In the genomic region with DNA sequence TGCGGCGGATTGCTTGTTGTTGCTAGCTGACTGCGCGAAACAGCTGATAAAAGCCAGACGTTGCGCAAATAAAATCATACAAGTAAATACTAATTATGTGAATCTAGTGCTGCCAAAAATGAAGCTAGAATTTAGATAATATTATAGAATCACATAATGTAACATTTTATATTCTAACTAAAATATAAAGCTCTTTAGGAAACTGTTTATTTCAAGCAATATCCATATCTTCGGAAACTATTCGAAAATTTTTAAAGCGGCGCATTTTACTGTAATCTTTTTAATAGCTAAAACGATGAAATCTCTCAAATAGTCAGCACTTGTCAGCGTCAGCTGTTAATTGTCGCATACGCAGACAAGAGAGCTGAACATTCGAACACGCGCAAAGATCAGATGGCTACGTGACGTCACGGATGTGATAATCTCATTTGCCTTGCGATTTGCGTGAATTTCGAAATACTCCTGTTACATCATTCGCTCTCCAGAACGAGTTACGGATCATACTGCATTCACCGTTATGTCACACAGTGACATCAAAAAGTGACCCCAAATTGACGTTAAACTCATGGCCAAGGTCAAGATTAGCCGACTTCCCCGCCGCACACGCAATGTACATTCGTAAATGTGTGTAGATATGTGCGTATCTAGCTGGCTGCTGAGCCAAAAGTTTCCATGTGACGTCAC, we compare ENCODE assay signal across 1 fruit fly cellular context.
TF ChIP-seq lines count a peak whose summit lies in the region.

No protein-coding gene starts in this region.

TF ChIP-seq in whole organism, embryonic, 481 proteins besides CTCF, POLR2A, EP300 and RAD21 (continued from another document and continues in another):
- TF ChIP-seq pb (GFP tag; optimal IDR thresholded peaks at IDR 0.05; lab: Kevin White, UChicago) (no peak), shn (GFP tag; optimal IDR thresholded peaks at IDR 0.05; lab: Kevin White, UChicago) (no peak), CG8944 (GFP tag; optimal IDR thresholded peaks at IDR 0.05; lab: Kevin White, UChicago) (no peak), CG13296 (GFP tag; optimal IDR thresholded peaks at IDR 0.05; lab: Kevin White, UChicago) (peak; percentile 77), tna (GFP tag; IDR thresholded peaks at IDR 0.05; lab: Robert Waterston, UW; ENCODE audit: partially characterized antibody) (no peak), Dek (tag; optimal IDR thresholded peaks at IDR 0.05; lab: Kevin White, UChicago) (peak; percentile 36), cwo (GFP tag; optimal IDR thresholded peaks at IDR 0.05; lab: Kevin White, UChicago) (peak; percentile 55), p53 (GFP tag; optimal IDR thresholded peaks at IDR 0.05; lab: Kevin White, UChicago) (no peak), z (GFP tag; IDR thresholded peaks at IDR 0.05; lab: Robert Waterston, UW) (no peak), CG12659 (GFP tag; optimal IDR thresholded peaks at IDR 0.05; lab: Kevin White, UChicago) (no peak), emc (GFP tag; optimal IDR thresholded peaks at IDR 0.05; lab: Kevin White, UChicago) (no peak), trh (GFP tag; optimal IDR thresholded peaks at IDR 0.05; lab: Kevin White, UChicago) (no peak), Aef1 (GFP tag; IDR thresholded peaks at IDR 0.05; lab: Robert Waterston, UW) (no peak), kni (GFP tag; optimal IDR thresholded peaks at IDR 0.05; lab: Kevin White, UChicago) (no peak), usp (GFP tag; optimal IDR thresholded peaks at IDR 0.05; lab: Kevin White, UChicago) (no peak), pan (optimal IDR thresholded peaks at IDR 0.05; lab: Kevin White, UChicago) (no peak), pan (GFP tag; optimal IDR thresholded peaks at IDR 0.05 in 1 of 2, IDR thresholded peaks at IDR 0.05 in 1 of 2) (no peak), Hr3 (GFP tag; optimal IDR thresholded peaks at IDR 0.05; lab: Kevin White, UChicago) (no peak), twi (tag; optimal IDR thresholded peaks at IDR 0.05; lab: Kevin White, UChicago) (no peak), kay (GFP tag; optimal IDR thresholded peaks at IDR 0.05; lab: Kevin White, UChicago) (peak; percentile 18), zen (tag; optimal IDR thresholded peaks at IDR 0.05; lab: Kevin White, UChicago) (peak; percentile 6), CG17385 (GFP tag; optimal IDR thresholded peaks at IDR 0.05; lab: Kevin White, UChicago) (no peak), Mes4 (GFP tag; optimal IDR thresholded peaks at IDR 0.05; lab: Kevin White, UChicago) (no peak), CG34376 (GFP tag; optimal IDR thresholded peaks at IDR 0.05; lab: Kevin White, UChicago) (no peak), CG30403 (GFP tag; optimal IDR thresholded peaks at IDR 0.05; lab: Kevin White, UChicago) (peak; percentile 41), CG6813 (GFP tag; optimal IDR thresholded peaks at IDR 0.05; lab: Kevin White, UChicago) (peak; percentile 53), jumu (GFP tag; optimal IDR thresholded peaks at IDR 0.05; lab: Kevin White, UChicago) (no peak), Gsc (GFP tag; IDR thresholded peaks at IDR 0.05; lab: Robert Waterston, UW) (no peak), NK7.1 (GFP tag; optimal IDR thresholded peaks at IDR 0.05; lab: Kevin White, UChicago) (no peak), gce (GFP tag; IDR thresholded peaks at IDR 0.05; lab: Robert Waterston, UW) (no peak), CG14710 (tag; optimal IDR thresholded peaks at IDR 0.05; lab: Kevin White, UChicago) (peak; percentile 33), fru (optimal IDR thresholded peaks at IDR 0.05; lab: Kevin White, UChicago) (no peak), unpg (GFP tag; optimal IDR thresholded peaks at IDR 0.05; lab: Kevin White, UChicago) (peak; percentile 56), CG3163 (GFP tag; optimal IDR thresholded peaks at IDR 0.05; lab: Kevin White, UChicago) (no peak), Dad (GFP tag; optimal IDR thresholded peaks at IDR 0.05; lab: Kevin White, UChicago) (no peak), sens (GFP tag; lab: Kevin White, UChicago) (peak; percentile 88), CG10267 (tag; optimal IDR thresholded peaks at IDR 0.05; lab: Kevin White, UChicago) (peak; percentile 34), GATAe (GFP tag; conservative IDR thresholded peaks at IDR 0.05; lab: Robert Waterston, UW) (no peak), CG15073 (GFP tag; optimal IDR thresholded peaks at IDR 0.05; lab: Kevin White, UChicago) (no peak), CG13775 (GFP tag; optimal IDR thresholded peaks at IDR 0.05; lab: Kevin White, UChicago) (no peak), ttk (GFP tag; IDR thresholded peaks at IDR 0.05; lab: Robert Waterston, UW) (no peak), pho (GFP tag; optimal IDR thresholded peaks at IDR 0.05; lab: Kevin White, UChicago) (no peak), Drgx (GFP tag; IDR thresholded peaks at IDR 0.05; lab: Robert Waterston, UW) (no peak), pnt (GFP tag; optimal IDR thresholded peaks at IDR 0.05; lab: Kevin White, UChicago) (no peak), CG3726 (GFP tag; IDR thresholded peaks at IDR 0.05; lab: Robert Waterston, UW) (no peak), CG8281 (tag; optimal IDR thresholded peaks at IDR 0.05; lab: Kevin White, UChicago) (no peak), lov (optimal IDR thresholded peaks at IDR 0.05; lab: Kevin White, UChicago) (no peak), lov (GFP tag; IDR thresholded peaks at IDR 0.05; lab: Robert Waterston, UW) (no peak), CG32532 (GFP tag; IDR thresholded peaks at IDR 0.05; lab: Robert Waterston, UW) (peak; percentile 44; the same call in 1 of the 2 replicates), CG10565 (GFP tag; optimal IDR thresholded peaks at IDR 0.05; lab: Kevin White, UChicago) (no peak), CG9609 (GFP tag; optimal IDR thresholded peaks at IDR 0.05; lab: Kevin White, UChicago) (no peak), Chrac-16 (GFP tag; optimal IDR thresholded peaks at IDR 0.05; lab: Kevin White, UChicago) (no peak), nmo (GFP tag; optimal IDR thresholded peaks at IDR 0.05; lab: Kevin White, UChicago) (peak; percentile 48), yki (optimal IDR thresholded peaks at IDR 0.05; lab: Kevin White, UChicago) (no peak), lab (GFP tag; optimal IDR thresholded peaks at IDR 0.05; lab: Kevin White, UChicago) (peak; percentile 77), vfl (GFP tag; optimal IDR thresholded peaks at IDR 0.05; lab: Kevin White, UChicago) (no peak), CG30431 (GFP tag; optimal IDR thresholded peaks at IDR 0.05; lab: Kevin White, UChicago) (no peak), kah (GFP tag; optimal IDR thresholded peaks at IDR 0.05; lab: Kevin White, UChicago) (no peak), nerfin-1 (tag; optimal IDR thresholded peaks at IDR 0.05; lab: Kevin White, UChicago) (no peak), prd (optimal IDR thresholded peaks at IDR 0.05; lab: Kevin White, UChicago) (no peak), prd (GFP tag; IDR thresholded peaks at IDR 0.05; lab: Robert Waterston, UW) (peak; percentile 48; the same call in 1 of the 3 replicates), CG7963 (GFP tag; IDR thresholded peaks at IDR 0.05; lab: Robert Waterston, UW; ENCODE audit: partially characterized antibody) (no peak), Bdp1 (GFP tag; optimal IDR thresholded peaks at IDR 0.05; lab: Kevin White, UChicago) (no peak), aop (GFP tag; IDR thresholded peaks at IDR 0.05; lab: Robert Waterston, UW) (no peak), bab2 (GFP tag; optimal IDR thresholded peaks at IDR 0.05; lab: Kevin White, UChicago) (no peak), ken (GFP tag; IDR thresholded peaks at IDR 0.05; lab: Robert Waterston, UW) (no peak), ftz-f1 (GFP tag; optimal IDR thresholded peaks at IDR 0.05; lab: Kevin White, UChicago) (peak; percentile 17), PHDP (tag; optimal IDR thresholded peaks at IDR 0.05; lab: Kevin White, UChicago) (no peak), Vsx1 (GFP tag; optimal IDR thresholded peaks at IDR 0.05; lab: Kevin White, UChicago) (no peak), Fer3 (tag; optimal IDR thresholded peaks at IDR 0.05; lab: Kevin White, UChicago) (peak; percentile 42), dpn (GFP tag; optimal IDR thresholded peaks at IDR 0.05; lab: Kevin White, UChicago) (no peak), klu (GFP tag; IDR thresholded peaks at IDR 0.05; lab: Robert Waterston, UW) (no peak), CG3838 (GFP tag; optimal IDR thresholded peaks at IDR 0.05; lab: Kevin White, UChicago) (no peak), slbo (GFP tag; IDR thresholded peaks at IDR 0.05; lab: Robert Waterston, UW) (0 out of 2 replicates have a peak, but pooled peaks have one; percentile 5), otp (GFP tag; IDR thresholded peaks at IDR 0.05; lab: Robert Waterston, UW) (no peak), CG2129 (GFP tag; IDR thresholded peaks at IDR 0.05; lab: Robert Waterston, UW; ENCODE audit: partially characterized antibody) (no peak), CG6254 (GFP tag; optimal IDR thresholded peaks at IDR 0.05; lab: Kevin White, UChicago) (no peak), gro (GFP tag; optimal IDR thresholded peaks at IDR 0.05; lab: Kevin White, UChicago) (no peak), wdn (GFP tag; IDR thresholded peaks at IDR 0.05; lab: Robert Waterston, UW) (no peak), CG9215 (GFP tag; IDR thresholded peaks at IDR 0.05; lab: Robert Waterston, UW) (no peak), grau (tag; optimal IDR thresholded peaks at IDR 0.05; lab: Kevin White, UChicago) (peak; percentile 22), Side (GFP tag; optimal IDR thresholded peaks at IDR 0.05; lab: Kevin White, UChicago) (peak; percentile 13), peb (GFP tag; IDR thresholded peaks at IDR 0.05; lab: Robert Waterston, UW) (no peak), NC2α (GFP tag; optimal IDR thresholded peaks at IDR 0.05; lab: Kevin White, UChicago) (no peak), CG13287 (GFP tag; IDR thresholded peaks at IDR 0.05; lab: Robert Waterston, UW; ENCODE audit: partially characterized antibody) (no peak), Lhr (GFP tag; optimal IDR thresholded peaks at IDR 0.05; lab: Kevin White, UChicago) (no peak), bowl (GFP tag; IDR thresholded peaks at IDR 0.05; lab: Robert Waterston, UW) (no peak), Scr (GFP tag; IDR thresholded peaks at IDR 0.05; lab: Robert Waterston, UW; ENCODE audit: partially characterized antibody) (no peak), CG8765 (GFP tag; IDR thresholded peaks at IDR 0.05; lab: Robert Waterston, UW) (no peak), dmrt99B (tag; optimal IDR thresholded peaks at IDR 0.05; lab: Kevin White, UChicago) (no peak), Sox100B (GFP tag; optimal IDR thresholded peaks at IDR 0.05; lab: Kevin White, UChicago) (no peak), CG14860 (GFP tag; IDR thresholded peaks at IDR 0.05; lab: Robert Waterston, UW; ENCODE audit: partially characterized antibody) (no peak), tap (tag; optimal IDR thresholded peaks at IDR 0.05; lab: Kevin White, UChicago) (no peak), odd (GFP tag; optimal IDR thresholded peaks at IDR 0.05; lab: Kevin White, UChicago) (no peak), YL-1 (GFP tag; optimal IDR thresholded peaks at IDR 0.05; lab: Kevin White, UChicago) (no peak), Oli (tag; optimal IDR thresholded peaks at IDR 0.05; lab: Kevin White, UChicago) (no peak), hth (optimal IDR thresholded peaks at IDR 0.05; lab: Kevin White, UChicago) (no peak), CG13424 (tag; optimal IDR thresholded peaks at IDR 0.05; lab: Kevin White, UChicago) (no peak), zfh2 (GFP tag; optimal IDR thresholded peaks at IDR 0.05; lab: Kevin White, UChicago) (no peak), CG7372 (GFP tag; IDR thresholded peaks at IDR 0.05; lab: Robert Waterston, UW) (no peak), amos (GFP tag; IDR thresholded peaks at IDR 0.05; lab: Robert Waterston, UW; ENCODE audit: partially characterized antibody) (no peak), CG10959 (GFP tag; IDR thresholded peaks at IDR 0.05; lab: Robert Waterston, UW) (no peak), cad (GFP tag; optimal IDR thresholded peaks at IDR 0.05; lab: Kevin White, UChicago) (no peak), CG12942 (GFP tag; optimal IDR thresholded peaks at IDR 0.05; lab: Kevin White, UChicago) (no peak), gt (GFP tag; IDR thresholded peaks at IDR 0.05; lab: Robert Waterston, UW) (no peak), gfzf (GFP tag; optimal IDR thresholded peaks at IDR 0.05; lab: Kevin White, UChicago) (no peak), Ets65A (GFP tag; lab: Kevin White, UChicago) (peak; percentile 71), sima (GFP tag; optimal IDR thresholded peaks at IDR 0.05; lab: Kevin White, UChicago) (no peak), dm (GFP tag; optimal IDR thresholded peaks at IDR 0.05; lab: Kevin White, UChicago) (no peak), HLHmδ (GFP tag; optimal IDR thresholded peaks at IDR 0.05; lab: Kevin White, UChicago) (no peak), CG7745 (tag; optimal IDR thresholded peaks at IDR 0.05; lab: Kevin White, UChicago) (no peak), Bteb2 (GFP tag; optimal IDR thresholded peaks at IDR 0.05; lab: Kevin White, UChicago) (no peak), Abd-B (GFP tag; optimal IDR thresholded peaks at IDR 0.05; lab: Kevin White, UChicago) (no peak), HHEX (GFP tag; optimal IDR thresholded peaks at IDR 0.05; lab: Kevin White, UChicago) (peak; percentile 38), CG11696 (GFP tag; IDR thresholded peaks at IDR 0.05; lab: Robert Waterston, UW) (no peak), CG4820 (GFP tag; optimal IDR thresholded peaks at IDR 0.05; lab: Kevin White, UChicago) (peak; percentile 20), CG11247 (GFP tag; IDR thresholded peaks at IDR 0.05; lab: Robert Waterston, UW) (no peak), en (GFP tag; optimal IDR thresholded peaks at IDR 0.05; lab: Kevin White, UChicago) (no peak), CG15011 (GFP tag; optimal IDR thresholded peaks at IDR 0.05; lab: Kevin White, UChicago) (no peak), CG3995 (GFP tag; optimal IDR thresholded peaks at IDR 0.05; lab: Kevin White, UChicago) (no peak), B-H2 (GFP tag; optimal IDR thresholded peaks at IDR 0.05; lab: Kevin White, UChicago) (no peak), fd64A (GFP tag; optimal IDR thresholded peaks at IDR 0.05; lab: Kevin White, UChicago) (no peak), CG14050 (GFP tag; IDR thresholded peaks at IDR 0.05; lab: Robert Waterston, UW) (no peak), CG7987 (GFP tag; optimal IDR thresholded peaks at IDR 0.05; lab: Kevin White, UChicago) (peak; percentile 23), CG10654 (GFP tag; optimal IDR thresholded peaks at IDR 0.05; lab: Kevin White, UChicago) (no peak), HmgZ (tag; optimal IDR thresholded peaks at IDR 0.05; lab: Kevin White, UChicago) (no peak), Jarid2 (GFP tag; optimal IDR thresholded peaks at IDR 0.05; lab: Kevin White, UChicago) (no peak), CG2875 (GFP tag; optimal IDR thresholded peaks at IDR 0.05; lab: Kevin White, UChicago) (no peak), CG7357 (GFP tag; IDR thresholded peaks at IDR 0.05; lab: Robert Waterston, UW) (no peak), CG17568 (GFP tag; optimal IDR thresholded peaks at IDR 0.05; lab: Kevin White, UChicago) (no peak), CG8478 (optimal IDR thresholded peaks at IDR 0.05; lab: Kevin White, UChicago) (no peak)
